Worm (Caenorhabditis elegans) whole organism, L1 larva: ENCODE measurements around the gene C16C10.2.

Source experiments
- C04F5.9 ChIP-seq: sonication (generic microtip); optimal IDR thresholded peaks from 2 replicates; lab custom pipeline; 2016; ENCODE audit warnings: missing genetic modification characterization, missing compliant biosample characterization
- C16A3.4 ChIP-seq: fragments of 150-350 bp; optimal IDR thresholded peaks from 2 replicates; lab custom pipeline; 2014; ENCODE audit warnings: missing biosample characterization, missing genetic modification characterization
- C34B4.2 ChIP-seq: sonication (generic microtip); optimal IDR thresholded peaks from 2 replicates; lab custom pipeline; 2017; ENCODE audit warnings: mild to moderate bottlenecking, missing genetic modification characterization, missing compliant biosample characterization
- Y116A8C.19 ChIP-seq: sonication (generic microtip); optimal IDR thresholded peaks from 2 replicates; lab custom pipeline; 2016; ENCODE audit warnings: missing compliant biosample characterization, missing genetic modification characterization, borderline replicate concordance
- aly-2 ChIP-seq: fragments of 150-350 bp; optimal IDR thresholded peaks from 2 replicates; lab custom pipeline; 2014; ENCODE audit warnings: missing biosample characterization, missing genetic modification characterization
- ceh-63 ChIP-seq: fragments of 200-800 bp; sonication (Bioruptor generic); optimal IDR thresholded peaks from 2 replicates; lab custom pipeline; 2018; ENCODE audit warnings: mild to moderate bottlenecking, missing genetic modification characterization, missing compliant biosample characterization
- ceh-8 ChIP-seq: fragments of 200-800 bp; sonication (Bioruptor generic); optimal IDR thresholded peaks from 2 replicates; lab custom pipeline; 2018; ENCODE audit warnings: mild to moderate bottlenecking, missing genetic modification characterization, moderate library complexity, missing compliant biosample characterization
- ceh-90 ChIP-seq: sonication (generic microtip); optimal IDR thresholded peaks from 2 replicates; lab custom pipeline; 2016; ENCODE audit warnings: missing genetic modification characterization, missing compliant biosample characterization
- ces-1 ChIP-seq: fragments of 150-350 bp; optimal IDR thresholded peaks from 2 replicates; lab custom pipeline; 2014; ENCODE audit warnings: missing biosample characterization, missing genetic modification reagents, missing genetic modification characterization
- dsc-1 ChIP-seq: sonication (generic microtip); optimal IDR thresholded peaks from 2 replicates; lab custom pipeline; 2016; ENCODE audit warnings: mild to moderate bottlenecking, missing genetic modification characterization, missing compliant biosample characterization
- efl-1 ChIP-seq, 4 experiments: fragments of 150-350 bp; optimal IDR thresholded peaks in 3 of 4; peaks in 1 of 4; 1 replicate in 1 of 4; 2 replicates in 3 of 4; lab custom pipeline; 2014; ENCODE audit warnings: missing biosample characterization in 2 of 4, missing genetic modification characterization in 2 of 4, missing genetic modification reagents in 2 of 4
- egl-13 ChIP-seq: sonication (generic microtip); optimal IDR thresholded peaks from 2 replicates; lab custom pipeline; 2016; ENCODE audit warnings: missing genotype, missing genetic modification reagents, missing genetic modification characterization, missing compliant biosample characterization
- ets-5 ChIP-seq: fragments of 200-800 bp; sonication (Bioruptor generic); IDR thresholded peaks from 2 replicates; pipeline ENCODE4 v1.3.6; 2022; ENCODE audit warnings: missing genetic modification characterization, missing compliant biosample characterization
- fkh-8 ChIP-seq: sonication (generic microtip); optimal IDR thresholded peaks from 2 replicates; lab custom pipeline; 2016; ENCODE audit warnings: mild to moderate bottlenecking, missing genetic modification characterization, missing compliant biosample characterization
- hlh-17 ChIP-seq: fragments of 200-800 bp; sonication (Bioruptor generic); optimal IDR thresholded peaks from 2 replicates; lab custom pipeline; 2018; ENCODE audit warnings: missing genetic modification characterization, mild to moderate bottlenecking, missing compliant biosample characterization, moderate library complexity, borderline replicate concordance
- hlh-4 ChIP-seq: sonication (generic microtip); optimal IDR thresholded peaks from 2 replicates; lab custom pipeline; 2016; ENCODE audit warnings: mild to moderate bottlenecking, missing genetic modification characterization, missing compliant biosample characterization
- irx-1 ChIP-seq: sonication (generic microtip); optimal IDR thresholded peaks from 2 replicates; lab custom pipeline; 2016; ENCODE audit warnings: missing genetic modification characterization, missing compliant biosample characterization
- lin-13 ChIP-seq: fragments of 150-350 bp; optimal IDR thresholded peaks from 2 replicates; lab custom pipeline; 2014; ENCODE audit warnings: missing biosample characterization, missing genetic modification reagents, missing genetic modification characterization
- lin-14 ChIP-seq: fragments of 200-800 bp; sonication (Bioruptor generic); optimal IDR thresholded peaks from 2 replicates; lab custom pipeline; 2018; ENCODE audit warnings: mild to moderate bottlenecking, missing genetic modification characterization, moderate library complexity, missing compliant biosample characterization
- lin-35 ChIP-seq, 2 experiments: fragments of 150-350 bp; optimal IDR thresholded peaks; 2 replicates each; lab custom pipeline; 2014; ENCODE audit warnings: missing biosample characterization in 2 of 2, missing genetic modification characterization in 2 of 2, missing genetic modification reagents in 2 of 2
- lin-39 ChIP-seq: fragments of 150-350 bp; optimal IDR thresholded peaks from 2 replicates; lab custom pipeline; 2014; ENCODE audit warnings: missing biosample characterization, missing genetic modification reagents, missing genetic modification characterization
- lir-3 ChIP-seq: sonication (generic microtip); optimal IDR thresholded peaks from 2 replicates; lab custom pipeline; 2016; ENCODE audit warnings: mild to moderate bottlenecking, missing genetic modification characterization, moderate library complexity, missing compliant biosample characterization; ENCODE audit not compliant: poor library complexity
- mab-9 ChIP-seq: fragments of 200-800 bp; sonication (Bioruptor generic); IDR thresholded peaks from 2 replicates; pipeline ENCODE4 v1.3.6; 2022; ENCODE audit warnings: missing genetic modification reagents, missing genetic modification characterization, missing compliant biosample characterization
- nhr-47 ChIP-seq: sonication (generic microtip); optimal IDR thresholded peaks from 2 replicates; lab custom pipeline; 2016; ENCODE audit warnings: mild to moderate bottlenecking, missing genetic modification characterization, moderate library complexity, missing compliant biosample characterization
- nhr-71 ChIP-seq: sonication (generic microtip); optimal IDR thresholded peaks from 2 replicates; lab custom pipeline; 2016; ENCODE audit warnings: mild to moderate bottlenecking, missing genetic modification characterization, moderate library complexity, missing compliant biosample characterization
- nhr-77 ChIP-seq: fragments of 150-350 bp; optimal IDR thresholded peaks from 2 replicates; lab custom pipeline; 2014; ENCODE audit warnings: missing biosample characterization, missing genetic modification characterization
- nhr-85 ChIP-seq: sonication (generic microtip); peaks from one replicate; lab custom pipeline; 2016; ENCODE audit warnings: missing genetic modification characterization, inconsistent platforms, missing compliant biosample characterization
- nhr-90 ChIP-seq: sonication (generic microtip); optimal IDR thresholded peaks from 2 replicates; lab custom pipeline; 2016; ENCODE audit warnings: mild to moderate bottlenecking, missing genetic modification characterization, missing compliant biosample characterization; ENCODE audit not compliant: poor library complexity
- pag-3 ChIP-seq: sonication (generic microtip); optimal IDR thresholded peaks from 2 replicates; lab custom pipeline; 2017; ENCODE audit warnings: missing genetic modification characterization, mild to moderate bottlenecking, missing compliant biosample characterization, antibody characterized with exemption, borderline replicate concordance; ENCODE audit not compliant: insufficient read depth
- pax-3 ChIP-seq: fragments of 200-800 bp; sonication (Bioruptor generic); optimal IDR thresholded peaks from 2 replicates; lab custom pipeline; 2018; ENCODE audit warnings: mild to moderate bottlenecking, missing genetic modification characterization, moderate library complexity, missing compliant biosample characterization
- pqm-1 ChIP-seq: sonication (generic microtip); optimal IDR thresholded peaks from 3 replicates; lab custom pipeline; 2017; ENCODE audit warnings: missing biosample characterization, missing genetic modification characterization
- skn-1 ChIP-seq: fragments of 150-350 bp; optimal IDR thresholded peaks from 2 replicates; lab custom pipeline; 2014; ENCODE audit warnings: missing biosample characterization, missing genetic modification characterization
- snu-23 ChIP-seq: sonication (generic microtip); optimal IDR thresholded peaks from 2 replicates; lab custom pipeline; 2016; ENCODE audit warnings: missing genetic modification characterization, missing compliant biosample characterization
- sox-4 ChIP-seq: sonication (generic microtip); optimal IDR thresholded peaks from 2 replicates; lab custom pipeline; 2016; ENCODE audit warnings: missing genetic modification characterization, missing compliant biosample characterization
- unc-30 ChIP-seq: sonication (generic microtip); optimal IDR thresholded peaks from 2 replicates; lab custom pipeline; 2017; ENCODE audit warnings: missing biosample characterization, missing genetic modification characterization
- unc-86 ChIP-seq: sonication (generic microtip); optimal IDR thresholded peaks from 2 replicates; lab custom pipeline; 2016; ENCODE audit warnings: missing genetic modification characterization, missing compliant biosample characterization
- xbp-1 ChIP-seq: sonication (generic microtip); optimal IDR thresholded peaks from 2 replicates; lab custom pipeline; 2016; ENCODE audit warnings: missing genetic modification characterization, missing compliant biosample characterization
- ztf-11 ChIP-seq, 2 experiments: sonication (generic microtip); optimal IDR thresholded peaks; 2 replicates each; lab custom pipeline; 2016 to 2017; ENCODE audit warnings: missing genetic modification characterization in 2 of 2, missing biosample characterization in 1 of 2, missing compliant biosample characterization in 1 of 2
- ztf-4 ChIP-seq: fragments of 150-350 bp; optimal IDR thresholded peaks from 2 replicates; lab custom pipeline; 2014; ENCODE audit warnings: missing biosample characterization, missing genetic modification characterization

C16C10.2 gene

ce11 chrIII:4223668-4224127 lies 45.2 kb upstream of the C16C10.2 start (continued):
- TF ChIP-seq nhr-77 (tag; lab: Kevin White, UChicago) (peak; percentile 87), hlh-17 (GFP tag; lab: Kevin White, UChicago) (no peak), irx-1 (peak; percentile 78), nhr-90 (peak; percentile 32), aly-2 (no peak), lin-35 (GFP tag; optimal IDR thresholded peaks at IDR 0.05; lab: Kevin White, UChicago) (peak; percentile 73 to 77)
- TF ChIP-seq, all 84 proteins: peak for 56

- TF ChIP-seq skn-1 (tag; lab: Kevin White, UChicago) = no peak
- TF ChIP-seq pag-3 = no peak
- no peak for TF ChIP-seq lin-13 (GFP tag; lab: Kevin White, UChicago)
- no peak for TF ChIP-seq snu-23 (GFP tag; lab: Kevin White, UChicago)
- TF ChIP-seq efl-1 (optimal IDR thresholded peaks at IDR 0.05; lab: Kevin White, UChicago) = no peak
- TF ChIP-seq efl-1 (GFP tag; optimal IDR thresholded peaks at IDR 0.05 in 1 of 2; lab: Kevin White, UChicago) = peak in 1 of 2 experiments; percentile 21
- TF ChIP-seq nhr-47 (tag; lab: Kevin White, UChicago) = no peak
- TF ChIP-seq lin-14 = peak; percentile 45
- no peak for TF ChIP-seq C04F5.9 (tag; lab: Kevin White, UChicago)
- no peak for TF ChIP-seq lir-3
- no peak for TF ChIP-seq unc-30 (tag; lab: Kevin White, UChicago)
- no peak for TF ChIP-seq Y116A8C.19 (tag; lab: Kevin White, UChicago)
- no peak for TF ChIP-seq xbp-1 (tag; lab: Kevin White, UChicago)
- no peak for TF ChIP-seq egl-13 (tag; lab: Kevin White, UChicago)
- no peak for TF ChIP-seq ces-1 (GFP tag; lab: Kevin White, UChicago)
- no peak for TF ChIP-seq nhr-71 (tag; lab: Kevin White, UChicago)
- no peak for TF ChIP-seq ceh-63 (GFP tag; lab: Kevin White, UChicago)
- TF ChIP-seq, all 84 proteins: peak for 2
Observed at ce11 chrIII:4221527-4221926, 43.1 kb upstream of the C16C10.2 start.

- TF ChIP-seq fkh-8 (tag; lab: Kevin White, UChicago) = peak; percentile 90
- peak; percentile 20 for TF ChIP-seq sox-4 (tag; lab: Kevin White, UChicago)
- TF ChIP-seq ztf-4 (tag; lab: Kevin White, UChicago) = peak; percentile 24
- TF ChIP-seq hlh-4 (tag; lab: Kevin White, UChicago) = peak; percentile 2
- peak; percentile 60 for TF ChIP-seq nhr-47 (tag; lab: Kevin White, UChicago)
- TF ChIP-seq dsc-1 = peak; percentile 79
- peak; percentile 70 for TF ChIP-seq pax-3 (tag; lab: Kevin White, UChicago)
- no peak for TF ChIP-seq lin-39 (tag; lab: Kevin White, UChicago)
- TF ChIP-seq nhr-71 (tag; lab: Kevin White, UChicago) = peak; percentile 61
- TF ChIP-seq nhr-85 = no peak
- no peak for TF ChIP-seq C34B4.2 (tag; lab: Kevin White, UChicago)
Observed at ce11 chrIII:4220864-4221263, 42.4 kb upstream of the C16C10.2 start.

ce11 chrIII:4210661-4211060 lies 32.2 kb upstream of the C16C10.2 start:
- TF ChIP-seq pax-3 (tag; lab: Kevin White, UChicago) (no peak), C16A3.4 (tag; lab: Kevin White, UChicago) (no peak), ztf-11 (tag; optimal IDR thresholded peaks at IDR 0.05; lab: Kevin White, UChicago) (no peak), pqm-1 (no peak), nhr-85 (no peak), mab-9 (GFP tag; lab: Robert Waterston, UW) (no peak), ceh-90 (no peak), ets-5 (GFP tag; lab: Robert Waterston, UW) (no peak), dsc-1 (no peak), unc-86 (tag; lab: Kevin White, UChicago) (no peak), ceh-8 (GFP tag; lab: Kevin White, UChicago) (no peak)
